Fruit fly (Drosophila melanogaster): ENCODE measurements around the gene CG11226.

CG11226 gene

dm6 chr3L:22835144-22835964 is 1.5 kb upstream of the CG11226 start, which contains the start of gene jim (continued):
- TF ChIP-seq eg (GFP tag; IDR thresholded peaks at IDR 0.05) (peak; percentile 62; the same call in 2 of the 3 replicates), esn (GFP tag; optimal IDR thresholded peaks at IDR 0.05) (peak; percentile 27), Eip78C (GFP tag) (peak; percentile 86), CG11762 (GFP tag; optimal IDR thresholded peaks at IDR 0.05; ENCODE audit: insufficient read depth) (peak; percentile 38), CG11294 (GFP tag; IDR thresholded peaks at IDR 0.05) (peak; percentile 38; the same call in 1 of the 2 replicates), CG6163 (GFP tag; IDR thresholded peaks at IDR 0.05) (peak; percentile 69; the same call in 2 of the 3 replicates), CG32006 (GFP tag; optimal IDR thresholded peaks at IDR 0.05) (peak; percentile 56), CG9139 (GFP tag; optimal IDR thresholded peaks at IDR 0.05) (peak; percentile 75), ss (GFP tag; optimal IDR thresholded peaks at IDR 0.05) (peak; percentile 79 to 84), achi (GFP tag; optimal IDR thresholded peaks at IDR 0.05) (no peak), dac (GFP tag; optimal IDR thresholded peaks at IDR 0.05) (peak; percentile 33), fkh (GFP tag; optimal IDR thresholded peaks at IDR 0.05) (peak; percentile 94), lz (GFP tag; optimal IDR thresholded peaks at IDR 0.05) (peak; percentile 5), CG4318 (GFP tag; optimal IDR thresholded peaks at IDR 0.05) (no peak), CG8319 (GFP tag; optimal IDR thresholded peaks at IDR 0.05) (no peak), dsx (GFP tag; optimal IDR thresholded peaks at IDR 0.05; ENCODE audit: poor library complexity, severe bottlenecking) (peak; percentile 76)

- TF ChIP-seq CG6163 (GFP tag; IDR thresholded peaks at IDR 0.05) (peak; percentile 56), Lpt (GFP tag; optimal IDR thresholded peaks at IDR 0.05) (peak; percentile 19), dsx (GFP tag; optimal IDR thresholded peaks at IDR 0.05; ENCODE audit: poor library complexity, severe bottlenecking) (peak; percentile 66), fd59A (GFP tag; optimal IDR thresholded peaks at IDR 0.05) (no peak), spab (GFP tag; optimal IDR thresholded peaks at IDR 0.05) (no peak), CG1621 (tag; optimal IDR thresholded peaks at IDR 0.05) (no peak), Met (GFP tag; optimal IDR thresholded peaks at IDR 0.05) (no peak), Gug (GFP tag; IDR thresholded peaks at IDR 0.05) (no peak), CG32006 (GFP tag; optimal IDR thresholded peaks at IDR 0.05) (peak; percentile 11), CG9139 (GFP tag; optimal IDR thresholded peaks at IDR 0.05) (no peak), vri (GFP tag; optimal IDR thresholded peaks at IDR 0.05) (peak; percentile 97), CG8119 (GFP tag; IDR thresholded peaks at IDR 0.05) (peak; percentile 27; the same call in 1 of the 3 replicates), acj6 (GFP tag; optimal IDR thresholded peaks at IDR 0.05) (no peak), Eip78C (GFP tag) (peak; percentile 47), fkh (GFP tag; optimal IDR thresholded peaks at IDR 0.05) (peak; percentile 82), CG16779 (tag; optimal IDR thresholded peaks at IDR 0.05) (no peak), CG6276 (GFP tag; optimal IDR thresholded peaks at IDR 0.05) (peak; percentile 40), dac (GFP tag; optimal IDR thresholded peaks at IDR 0.05) (no peak), Sox102F (GFP tag; optimal IDR thresholded peaks at IDR 0.05) (no peak), Sox15 (GFP tag; optimal IDR thresholded peaks at IDR 0.05) (no peak), CG6854 (GFP tag; optimal IDR thresholded peaks at IDR 0.05) (peak; percentile 23), net (GFP tag; optimal IDR thresholded peaks at IDR 0.05) (peak; percentile 30), Ets96B (tag; optimal IDR thresholded peaks at IDR 0.05) (no peak), CG11294 (GFP tag; IDR thresholded peaks at IDR 0.05) (no peak), eg (GFP tag; IDR thresholded peaks at IDR 0.05) (peak; percentile 55), Hr4 (GFP tag; optimal IDR thresholded peaks at IDR 0.05) (no peak), CG15336 (GFP tag; IDR thresholded peaks at IDR 0.05) (peak; percentile 42; the same call in 1 of the 2 replicates), CG6808 (GFP tag; optimal IDR thresholded peaks at IDR 0.05) (peak; percentile 1), CG4318 (GFP tag; optimal IDR thresholded peaks at IDR 0.05) (no peak), CG8632 (GFP tag; optimal IDR thresholded peaks at IDR 0.05) (no peak), svp (GFP tag) (peak; percentile 62)
Measured at dm6 chr3L:22837651-22838614, 1.1 kb downstream of the CG11226 start.

Data from whole organism, prepupa.